Fruit fly (Drosophila melanogaster) whole organism, embryonic: ENCODE measurements around the gene eIF2gamma.

Experiments used
- Blimp-1 ChIP-seq: fragments of 200-800 bp; sonication (Bioruptor generic); optimal IDR thresholded peaks from 3 replicates; lab custom pipeline; 2018; ENCODE audit warnings: missing biosample characterization, missing genetic modification characterization, mild to moderate bottlenecking, moderate library complexity, missing genetic modification reagents
- CG10431 ChIP-seq: fragments of 200-800 bp; sonication (Bioruptor generic); optimal IDR thresholded peaks from 3 replicates; lab custom pipeline; 2018; ENCODE audit warnings: missing biosample characterization, mild to moderate bottlenecking, missing genetic modification characterization
- CG10959 ChIP-seq: fragments of 200-800 bp; sonication (Bioruptor generic); IDR thresholded peaks from 2 replicates; pipeline ENCODE4 v1.3.6; 2022; ENCODE audit warnings: missing biosample characterization, missing genetic modification characterization
- CG11085 ChIP-seq: fragments of 200-800 bp; sonication (Bioruptor generic); IDR thresholded peaks from 2 replicates; pipeline ENCODE4 v1.3.6; 2022; ENCODE audit warnings: missing biosample characterization, missing genetic modification characterization
- CG11456 ChIP-seq: fragments of 200-800 bp; sonication (Bioruptor generic); IDR thresholded peaks from 3 replicates; pipeline ENCODE4 v1.3.6; 2022; ENCODE audit warnings: missing biosample characterization, missing genetic modification characterization
- CG11696 ChIP-seq: fragments of 200-800 bp; sonication (Bioruptor generic); IDR thresholded peaks from 2 replicates; pipeline ENCODE4 v1.3.6; 2022; ENCODE audit warnings: missing biosample characterization, missing genetic modification characterization
- CG12744 ChIP-seq: fragments of 200-800 bp; sonication (Bioruptor generic); optimal IDR thresholded peaks from 2 replicates; lab custom pipeline; 2016; ENCODE audit warnings: missing biosample characterization, missing genetic modification characterization
- CG15073 ChIP-seq: fragments of 200-800 bp; sonication (Bioruptor generic); optimal IDR thresholded peaks from 2 replicates; lab custom pipeline; 2016; ENCODE audit warnings: missing biosample characterization, missing genetic modification characterization
- CG1529 ChIP-seq: fragments of 200-800 bp; sonication (Bioruptor generic); optimal IDR thresholded peaks from 3 replicates; lab custom pipeline; 2018; ENCODE audit warnings: missing biosample characterization, missing genetic modification characterization
- CG1647 ChIP-seq: fragments of 200-800 bp; sonication (Bioruptor generic); optimal IDR thresholded peaks from 3 replicates; lab custom pipeline; 2016; ENCODE audit warnings: missing biosample characterization, missing genetic modification characterization
- CG16779 ChIP-seq: fragments of 200-800 bp; sonication (Bioruptor generic); IDR thresholded peaks from 2 replicates; pipeline ENCODE4 v1.3.6; 2022; ENCODE audit warnings: missing biosample characterization, missing genetic modification characterization
- CG17802 ChIP-seq: fragments of 200-800 bp; sonication (Bioruptor generic); optimal IDR thresholded peaks from 2 replicates; lab custom pipeline; 2018; ENCODE audit warnings: missing biosample characterization, mild to moderate bottlenecking, missing genetic modification characterization, moderate library complexity
- CG2875 ChIP-seq: fragments of 200-800 bp; sonication (Bioruptor generic); optimal IDR thresholded peaks from 2 replicates; lab custom pipeline; 2017; ENCODE audit warnings: missing biosample characterization, mild to moderate bottlenecking, missing genetic modification characterization, missing genetic modification reagents
- CG31224 ChIP-seq: fragments of 200-800 bp; sonication (Bioruptor generic); IDR thresholded peaks from 2 replicates; pipeline ENCODE4 v1.3.6; 2022; ENCODE audit warnings: missing biosample characterization, missing genetic modification characterization
- CG31365 ChIP-seq: fragments of 200-800 bp; sonication (Bioruptor generic); optimal IDR thresholded peaks from 2 replicates; lab custom pipeline; 2018; ENCODE audit warnings: missing biosample characterization, mild to moderate bottlenecking, missing genetic modification characterization
- CG3847 ChIP-seq: fragments of 200-800 bp; sonication (Bioruptor generic); IDR thresholded peaks from 2 replicates; pipeline ENCODE4 v1.3.6; 2022; ENCODE audit warnings: missing biosample characterization, missing genetic modification characterization
- CG3995 ChIP-seq: fragments of 200-800 bp; sonication (Bioruptor generic); optimal IDR thresholded peaks from 3 replicates; lab custom pipeline; 2016; ENCODE audit warnings: missing biosample characterization, missing genetic modification characterization
- CG6654 ChIP-seq: fragments of 200-800 bp; sonication (Bioruptor generic); optimal IDR thresholded peaks from 2 replicates; lab custom pipeline; 2017; ENCODE audit warnings: missing biosample characterization, mild to moderate bottlenecking, missing genetic modification characterization
- CG7928 ChIP-seq: fragments of 200-800 bp; sonication (Bioruptor generic); optimal IDR thresholded peaks from 2 replicates; lab custom pipeline; 2017; ENCODE audit warnings: missing biosample characterization, mild to moderate bottlenecking, missing genetic modification characterization
- CG8765 ChIP-seq: fragments of 200-800 bp; sonication (Bioruptor generic); IDR thresholded peaks from 2 replicates; pipeline ENCODE4 v1.3.6; 2022; ENCODE audit warnings: missing biosample characterization, missing genetic modification characterization
- Dbx ChIP-seq: fragments of 200-800 bp; sonication (Bioruptor generic); IDR thresholded peaks from 3 replicates; pipeline ENCODE4 v1.3.6; 2022; ENCODE audit warnings: missing biosample characterization, missing genetic modification characterization
- Dip2 ChIP-seq: fragments of 200-800 bp; sonication (Bioruptor generic); IDR thresholded peaks from 2 replicates; pipeline ENCODE4 v1.3.6; 2022; ENCODE audit warnings: missing biosample characterization, missing genetic modification characterization
- Doc3 ChIP-seq: fragments of 200-800 bp; sonication (Bioruptor generic); IDR thresholded peaks from 3 replicates; pipeline ENCODE4 v1.3.6; 2022; ENCODE audit warnings: missing biosample characterization, missing genetic modification characterization; ENCODE audit not compliant: partially characterized antibody
- Gsc ChIP-seq: fragments of 200-800 bp; sonication (Bioruptor generic); IDR thresholded peaks from 2 replicates; pipeline ENCODE4 v1.3.6; 2022; ENCODE audit warnings: missing biosample characterization, missing genetic modification characterization
- HLH4C ChIP-seq: fragments of 200-800 bp; sonication (Bioruptor generic); IDR thresholded peaks from 3 replicates; pipeline ENCODE4 v1.3.6; 2022; ENCODE audit warnings: missing biosample characterization, missing genetic modification characterization; ENCODE audit not compliant: partially characterized antibody
- Hey ChIP-seq: fragments of 200-800 bp; sonication (Bioruptor generic); optimal IDR thresholded peaks from 3 replicates; lab custom pipeline; 2018; ENCODE audit warnings: missing biosample characterization, mild to moderate bottlenecking, missing genetic modification characterization
- Hmx ChIP-seq: fragments of 200-800 bp; sonication (Bioruptor generic); optimal IDR thresholded peaks from 2 replicates; lab custom pipeline; 2016; ENCODE audit warnings: missing biosample characterization, missing genetic modification characterization
- Mrtf ChIP-seq: fragments of 200-800 bp; sonication (Bioruptor generic); IDR thresholded peaks from 3 replicates; pipeline ENCODE4 v1.3.6; 2022; ENCODE audit warnings: missing biosample characterization, missing genetic modification characterization
- Neu2 ChIP-seq: fragments of 200-800 bp; sonication (Bioruptor generic); optimal IDR thresholded peaks from 3 replicates; lab custom pipeline; 2016; ENCODE audit warnings: missing biosample characterization, missing genetic modification characterization, borderline replicate concordance
- Poxn ChIP-seq: fragments of 200-800 bp; sonication (Bioruptor generic); IDR thresholded peaks from 2 replicates; pipeline ENCODE4 v1.3.6; 2022; ENCODE audit warnings: missing biosample characterization, missing genetic modification characterization
- Ptx1 ChIP-seq: fragments of 200-800 bp; sonication (Bioruptor generic); IDR thresholded peaks from 2 replicates; pipeline ENCODE4 v1.3.6; 2022; ENCODE audit warnings: missing biosample characterization, missing genetic modification characterization
- Sry-β ChIP-seq: fragments of 200-800 bp; sonication (Bioruptor generic); optimal IDR thresholded peaks from 2 replicates; lab custom pipeline; 2018; ENCODE audit warnings: missing biosample characterization, mild to moderate bottlenecking, missing genetic modification characterization, moderate library complexity
- caup ChIP-seq: fragments of 200-800 bp; sonication (Bioruptor generic); optimal IDR thresholded peaks from 3 replicates; lab custom pipeline; 2017; ENCODE audit warnings: missing biosample characterization, mild to moderate bottlenecking, missing genetic modification characterization, moderate library complexity; ENCODE audit not compliant: severe bottlenecking
- dm ChIP-seq: fragments of 200-800 bp; sonication (Bioruptor generic); optimal IDR thresholded peaks from 3 replicates; lab custom pipeline; 2016; ENCODE audit warnings: missing biosample characterization, missing genetic modification characterization
- dmrt11E ChIP-seq: fragments of 200-800 bp; sonication (Bioruptor generic); optimal IDR thresholded peaks from 3 replicates; lab custom pipeline; 2018; ENCODE audit warnings: missing biosample characterization, mild to moderate bottlenecking, missing genetic modification characterization, moderate library complexity
- gsb-n ChIP-seq: fragments of 200-800 bp; sonication (Bioruptor generic); optimal IDR thresholded peaks from 3 replicates; lab custom pipeline; 2018; ENCODE audit warnings: missing biosample characterization, mild to moderate bottlenecking, missing genetic modification characterization
- mld ChIP-seq: fragments of 200-800 bp; sonication (Bioruptor generic); IDR thresholded peaks from 3 replicates; pipeline ENCODE4 v1.3.6; 2022; ENCODE audit warnings: missing biosample characterization, missing genetic modification characterization; ENCODE audit not compliant: partially characterized antibody
- nau ChIP-seq: fragments of 200-800 bp; sonication (Bioruptor generic); optimal IDR thresholded peaks from 3 replicates; lab custom pipeline; 2017; ENCODE audit warnings: missing biosample characterization, mild to moderate bottlenecking, missing genetic modification characterization, missing genetic modification reagents
- pnt ChIP-seq: fragments of 200-800 bp; sonication (Bioruptor generic); optimal IDR thresholded peaks from 3 replicates; lab custom pipeline; 2016; ENCODE audit warnings: missing biosample characterization, missing genetic modification characterization
- prd ChIP-seq, 3 experiments: fragments of >200 bp in 2 of 3; fragments of 200-800 bp in 1 of 3; sonication (Bioruptor generic) in 1 of 3; optimal IDR thresholded peaks in 2 of 3; IDR thresholded peaks in 1 of 3; 2 replicates in 2 of 3; 3 replicates in 1 of 3; pipeline versions ENCODE4 v1.3.6 to Lab custom; 2017 to 2022; ENCODE audit warnings: missing biosample characterization in 1 of 3, missing genetic modification characterization in 1 of 3
- pzg ChIP-seq: fragments of 200-800 bp; sonication (Bioruptor generic); optimal IDR thresholded peaks from 3 replicates; lab custom pipeline; 2018; ENCODE audit warnings: missing biosample characterization, mild to moderate bottlenecking, missing genetic modification characterization, moderate library complexity
- seq ChIP-seq: fragments of 200-800 bp; sonication (Bioruptor generic); IDR thresholded peaks from 2 replicates; pipeline ENCODE4 v1.3.6; 2022; ENCODE audit warnings: missing biosample characterization, missing genetic modification characterization
- shn ChIP-seq: fragments of 200-800 bp; sonication (Bioruptor generic); optimal IDR thresholded peaks from 3 replicates; lab custom pipeline; 2016; ENCODE audit warnings: missing biosample characterization, missing genetic modification characterization
- ttk ChIP-seq: fragments of 200-800 bp; sonication (Bioruptor generic); IDR thresholded peaks from 2 replicates; pipeline ENCODE4 v2.1.2; 2022; ENCODE audit warnings: missing biosample characterization, missing genetic modification characterization
- tup ChIP-seq: fragments of 200-800 bp; sonication (Bioruptor generic); optimal IDR thresholded peaks from 2 replicates; lab custom pipeline; 2016; ENCODE audit warnings: missing biosample characterization, mild to moderate bottlenecking, missing genetic modification characterization, moderate library complexity
- unc-4 ChIP-seq: fragments of 200-800 bp; sonication (Bioruptor generic); IDR thresholded peaks from 2 replicates; pipeline ENCODE4 v1.3.6; 2022; ENCODE audit warnings: missing biosample characterization, missing genetic modification characterization; ENCODE audit not compliant: partially characterized antibody
- usp ChIP-seq: fragments of >200 bp; optimal IDR thresholded peaks from 2 replicates; lab custom pipeline; 2017; ENCODE audit warnings: missing biosample characterization, missing genetic modification characterization
- vfl ChIP-seq: fragments of 200-800 bp; sonication (Bioruptor generic); optimal IDR thresholded peaks from 2 replicates; lab custom pipeline; 2016; ENCODE audit warnings: missing biosample characterization, missing genetic modification characterization
- zfh2 ChIP-seq: fragments of 200-800 bp; sonication (Bioruptor generic); optimal IDR thresholded peaks from 2 replicates; lab custom pipeline; 2016; ENCODE audit warnings: missing biosample characterization, missing genetic modification characterization

The eIF2gamma gene

DNA sequence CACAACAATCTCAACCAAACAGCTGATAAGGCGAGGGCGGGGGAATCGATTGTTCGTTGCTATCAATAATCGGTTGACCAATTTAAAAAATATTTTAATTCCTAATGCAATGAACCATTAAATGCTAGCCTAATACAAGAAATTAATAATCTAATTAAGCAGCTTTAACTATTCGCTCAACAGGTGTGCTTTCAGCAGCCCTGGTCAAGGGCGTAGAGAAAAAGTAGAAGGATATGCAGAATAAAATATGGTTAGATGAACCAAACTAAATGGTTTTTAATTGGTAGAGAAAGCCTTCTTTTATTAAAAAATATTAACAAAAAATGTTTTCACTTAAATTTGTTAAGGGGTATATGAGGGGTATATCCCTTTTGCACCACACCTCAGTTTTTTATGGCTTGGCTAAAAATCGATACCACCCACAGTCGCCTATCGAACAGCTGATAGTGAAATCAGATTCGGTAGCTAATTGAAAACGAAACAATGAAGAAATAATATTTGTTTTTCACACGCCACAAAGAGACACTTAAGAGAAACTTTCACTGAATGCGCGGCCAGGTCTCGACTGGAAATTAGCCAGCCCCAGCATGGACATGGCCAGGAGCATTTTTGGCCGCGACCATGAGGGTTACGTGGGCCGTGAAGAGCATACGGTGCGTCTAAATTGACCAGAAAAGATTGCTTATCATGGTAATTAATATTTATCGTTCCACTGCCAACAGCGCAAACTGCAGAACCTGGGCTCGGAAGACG lies 44.3 kb downstream of the eIF2gamma start, which contains the start of the genes SIDL and CG12241 (continued):
- no peak; the same call in 1 of the 2 replicates for TF ChIP-seq Poxn
- no peak for TF ChIP-seq Sry-β (GFP tag; lab: Kevin White, UChicago)
- TF ChIP-seq mld (GFP tag; lab: Robert Waterston, UW), result no peak
- peak; percentile 81 for TF ChIP-seq CG16779 (GFP tag; lab: Robert Waterston, UW)
- TF ChIP-seq CG2875, result no peak
- peak; percentile 48 for TF ChIP-seq vfl (GFP tag; lab: Kevin White, UChicago)
- TF ChIP-seq CG11456 (GFP tag; lab: Robert Waterston, UW), result peak; percentile 93
- 0 out of 2 replicates have a peak, but pooled peaks have one; percentile 44 for TF ChIP-seq Dip2 (GFP tag; lab: Robert Waterston, UW)
- TF ChIP-seq Doc3, result no peak
- no peak for TF ChIP-seq tup
- TF ChIP-seq CG15073 (GFP tag; lab: Kevin White, UChicago), result no peak
- peak; percentile 58 for TF ChIP-seq CG3995 (GFP tag; lab: Kevin White, UChicago)
- TF ChIP-seq Blimp-1 (GFP tag; lab: Kevin White, UChicago), result peak; percentile 18
- no peak for TF ChIP-seq CG10431
- no peak for TF ChIP-seq nau (GFP tag; lab: Kevin White, UChicago)
- peak; percentile 88 for TF ChIP-seq ttk (GFP tag; lab: Robert Waterston, UW)
- TF ChIP-seq dmrt11E (tag; lab: Kevin White, UChicago), result peak; percentile 12
- TF ChIP-seq unc-4, result 0 out of 2 replicates have a peak, but pooled peaks have one; percentile 44
- no peak for TF ChIP-seq Hey (tag; lab: Kevin White, UChicago)
- TF ChIP-seq CG31224 (GFP tag; lab: Robert Waterston, UW), result peak; percentile 87
- TF ChIP-seq CG31365, result peak; percentile 27
- TF ChIP-seq CG7928 (GFP tag; lab: Kevin White, UChicago), result peak; percentile 85
- peak; percentile 42 for TF ChIP-seq CG17802 (tag; lab: Kevin White, UChicago)
- TF ChIP-seq CG12744 (GFP tag; lab: Kevin White, UChicago), result peak; percentile 11
- TF ChIP-seq gsb-n (tag; lab: Kevin White, UChicago), result no peak
- TF ChIP-seq CG1647 (GFP tag; lab: Kevin White, UChicago), result peak; percentile 81
- TF ChIP-seq CG1529 (GFP tag; lab: Kevin White, UChicago), result no peak
- no peak for TF ChIP-seq prd (optimal IDR thresholded peaks at IDR 0.05; lab: Kevin White, UChicago)
- peak; percentile 96 for TF ChIP-seq prd (GFP tag; IDR thresholded peaks at IDR 0.05; lab: Robert Waterston, UW)
- TF ChIP-seq CG6654 (GFP tag; lab: Kevin White, UChicago), result no peak
- peak; percentile 85 for TF ChIP-seq zfh2
- TF ChIP-seq CG3847 (GFP tag; lab: Robert Waterston, UW), result peak; percentile 52; the same call in 1 of the 2 replicates
- peak; percentile 78 for TF ChIP-seq Gsc (GFP tag; lab: Robert Waterston, UW)
- TF ChIP-seq Dbx (GFP tag; lab: Robert Waterston, UW), result peak; percentile 94
- TF ChIP-seq pzg, result peak; percentile 34
- TF ChIP-seq caup (GFP tag; lab: Kevin White, UChicago), result peak; percentile 83
- peak; percentile 21 for TF ChIP-seq shn (GFP tag; lab: Kevin White, UChicago)
- peak; percentile 89 for TF ChIP-seq CG11085 (GFP tag; lab: Robert Waterston, UW)
- no peak; the same call in 2 of the 3 replicates for TF ChIP-seq HLH4C (GFP tag; lab: Robert Waterston, UW)
- no peak for TF ChIP-seq dm (GFP tag; lab: Kevin White, UChicago)
- TF ChIP-seq Neu2 (GFP tag; lab: Kevin White, UChicago), result peak; percentile 21
- peak; percentile 88 for TF ChIP-seq CG11696 (GFP tag; lab: Robert Waterston, UW)
- no peak for TF ChIP-seq usp (GFP tag; lab: Kevin White, UChicago)
- peak; percentile 77 for TF ChIP-seq pnt (GFP tag; lab: Kevin White, UChicago)
- no peak for TF ChIP-seq seq
- peak; percentile 96 for TF ChIP-seq Ptx1 (GFP tag; lab: Robert Waterston, UW)
- TF ChIP-seq CG8765 (GFP tag; lab: Robert Waterston, UW), result peak; percentile 87; the same call in 1 of the 2 replicates
- TF ChIP-seq CG10959 (GFP tag; lab: Robert Waterston, UW), result peak; percentile 63
- TF ChIP-seq Mrtf, result peak; percentile 85
- TF ChIP-seq Hmx (GFP tag; lab: Kevin White, UChicago), result no peak
